Worm (Caenorhabditis elegans) whole organism, L4 larva: ENCODE measurements around the gene B0410.3.

Experiments used
- D1046.2 ChIP-seq: fragments of 200-800 bp; sonication (Bioruptor generic); IDR thresholded peaks from 2 replicates; pipeline ENCODE4 v1.3.6; 2022; ENCODE audit warnings: missing genetic modification characterization, missing compliant biosample characterization
- F10B5.3 ChIP-seq: sonication (generic microtip); optimal IDR thresholded peaks from 2 replicates; lab custom pipeline; 2016; ENCODE audit warnings: mild to moderate bottlenecking, missing genetic modification characterization, missing compliant biosample characterization
- F26F4.8 ChIP-seq: fragments of 200-800 bp; sonication (Bioruptor generic); conservative IDR thresholded peaks from 2 replicates; pipeline ENCODE4 v1.3.6; 2022; ENCODE audit warnings: missing genetic modification characterization, missing compliant biosample characterization
- F44E2.7 ChIP-seq: fragments of 200-800 bp; sonication (Bioruptor generic); IDR thresholded peaks from 2 replicates; pipeline ENCODE4 v2.1.2; 2022; ENCODE audit warnings: missing genetic modification characterization, missing compliant biosample characterization
- T20F7.1 ChIP-seq: fragments of 200-800 bp; sonication (Bioruptor generic); optimal IDR thresholded peaks from 2 replicates; lab custom pipeline; 2018; ENCODE audit warnings: mild to moderate bottlenecking, missing genetic modification characterization, missing compliant biosample characterization
- T26A8.4 ChIP-seq: fragments of 200-800 bp; sonication (Bioruptor generic); IDR thresholded peaks from 2 replicates; pipeline ENCODE4 v1.3.6; 2022; ENCODE audit warnings: missing genetic modification characterization, missing compliant biosample characterization
- Y105C5A.15 ChIP-seq: fragments of 200-800 bp; sonication (Bioruptor generic); IDR thresholded peaks from 2 replicates; pipeline ENCODE4 v1.3.6; 2022; ENCODE audit warnings: missing genetic modification characterization, missing compliant biosample characterization
- Y48G9A.11 ChIP-seq: fragments of 200-800 bp; sonication (Bioruptor generic); IDR thresholded peaks from 2 replicates; pipeline ENCODE4 v1.3.6; 2022; ENCODE audit warnings: missing genetic modification reagents, missing genetic modification characterization, missing compliant biosample characterization
- ama-1 ChIP-seq: fragments of 150-350 bp; optimal IDR thresholded peaks from 2 replicates; lab custom pipeline; 2014; ENCODE audit warnings: inconsistent platforms, mixed read lengths
- attf-4 ChIP-seq: sonication (generic microtip); optimal IDR thresholded peaks from 3 replicates; lab custom pipeline; 2017; ENCODE audit warnings: missing biosample characterization, missing genetic modification characterization
- ceh-20 ChIP-seq: fragments of 200-800 bp; sonication (Bioruptor generic); IDR thresholded peaks from 2 replicates; pipeline ENCODE4 v1.3.6; 2022; ENCODE audit warnings: missing genetic modification reagents, missing genetic modification characterization, missing compliant biosample characterization
- ceh-32 ChIP-seq: sonication (generic microtip); optimal IDR thresholded peaks from 2 replicates; lab custom pipeline; 2016; ENCODE audit warnings: mild to moderate bottlenecking, missing genetic modification characterization, missing compliant biosample characterization; ENCODE audit not compliant: poor library complexity
- ceh-44 ChIP-seq: fragments of 200-800 bp; sonication (Bioruptor generic); IDR thresholded peaks from 2 replicates; pipeline ENCODE4 v1.3.6; 2022; ENCODE audit warnings: missing genetic modification reagents, missing genetic modification characterization, missing compliant biosample characterization
- cey-2 ChIP-seq: sonication (generic microtip); optimal IDR thresholded peaks from 3 replicates; lab custom pipeline; 2017; ENCODE audit warnings: missing genetic modification characterization, mild to moderate bottlenecking, missing compliant biosample characterization, antibody characterized with exemption, borderline replicate concordance; ENCODE audit not compliant: insufficient read depth
- daf-16 ChIP-seq, 3 experiments: sonication (generic microtip); optimal IDR thresholded peaks; 2 replicates each; lab custom pipeline; 2016 to 2017; ENCODE audit warnings: missing genetic modification characterization in 3 of 3, missing genetic modification reagents in 3 of 3, mild to moderate bottlenecking in 2 of 3, missing compliant biosample characterization in 2 of 3, missing biosample characterization in 1 of 3, moderate library complexity in 1 of 3
- dmd-6 ChIP-seq: fragments of 200-800 bp; sonication (Bioruptor generic); IDR thresholded peaks from 2 replicates; pipeline ENCODE4 v1.3.6; 2022; ENCODE audit warnings: missing genetic modification reagents, missing genetic modification characterization, missing compliant biosample characterization
- dmd-8 ChIP-seq: fragments of 200-800 bp; sonication (Bioruptor generic); IDR thresholded peaks from 2 replicates; pipeline ENCODE4 v1.3.6; 2022; ENCODE audit warnings: missing genetic modification characterization, missing compliant biosample characterization
- dmd-9 ChIP-seq: fragments of 200-800 bp; sonication (Bioruptor generic); IDR thresholded peaks from 2 replicates; pipeline ENCODE4 v1.3.6; 2022; ENCODE audit warnings: missing genetic modification reagents, missing genetic modification characterization, missing compliant biosample characterization
- dpl-1 ChIP-seq: fragments of 150-350 bp; optimal IDR thresholded peaks from 2 replicates; lab custom pipeline; 2014; ENCODE audit warnings: missing biosample characterization, missing genetic modification reagents, missing genetic modification characterization
- duxl-1 ChIP-seq: sonication (generic microtip); optimal IDR thresholded peaks from 2 replicates; lab custom pipeline; 2016; ENCODE audit warnings: mild to moderate bottlenecking, missing genetic modification characterization, moderate library complexity, missing compliant biosample characterization; ENCODE audit not compliant: poor library complexity
- dve-1 ChIP-seq: sonication (generic microtip); optimal IDR thresholded peaks from 2 replicates; lab custom pipeline; 2017; ENCODE audit warnings: antibody characterized with exemption, mild to moderate bottlenecking, missing genetic modification characterization, missing compliant biosample characterization; ENCODE audit not compliant: insufficient read depth
- egl-43 ChIP-seq: fragments of 200-800 bp; sonication (Bioruptor generic); IDR thresholded peaks from 2 replicates; pipeline ENCODE4 v1.3.6; 2022; ENCODE audit warnings: missing genetic modification reagents, missing genetic modification characterization, missing compliant biosample characterization
- fos-1 ChIP-seq: fragments of 150-350 bp; optimal IDR thresholded peaks from 2 replicates; lab custom pipeline; 2014; ENCODE audit warnings: missing biosample characterization, missing genetic modification characterization
- hif-1 ChIP-seq, 2 experiments: sonication (generic microtip); optimal IDR thresholded peaks; 2 replicates each; lab custom pipeline; 2016 to 2017; ENCODE audit warnings: missing compliant biosample characterization in 2 of 2, missing genetic modification characterization in 2 of 2, missing genetic modification reagents in 2 of 2, missing genotype in 2 of 2, mild to moderate bottlenecking in 1 of 2
- hmg-1.1 ChIP-seq: fragments of 200-800 bp; sonication (Bioruptor generic); IDR thresholded peaks from 2 replicates; pipeline ENCODE4 v1.3.6; 2022; ENCODE audit warnings: missing genetic modification reagents, missing genetic modification characterization, missing compliant biosample characterization
- lim-7 ChIP-seq: fragments of 200-800 bp; sonication (Bioruptor generic); IDR thresholded peaks from 2 replicates; pipeline ENCODE4 v1.3.6; 2022; ENCODE audit warnings: missing genetic modification characterization, missing compliant biosample characterization
- lin-13 ChIP-seq: fragments of 150-350 bp; optimal IDR thresholded peaks from 2 replicates; lab custom pipeline; 2014; ENCODE audit warnings: missing biosample characterization, missing genetic modification reagents, missing genetic modification characterization
- lsy-2 ChIP-seq, 2 experiments: fragments of 150-350 bp in 1 of 2; sonication (generic microtip) in 1 of 2; optimal IDR thresholded peaks; 2 replicates each; lab custom pipeline; 2014 to 2017; ENCODE audit warnings: missing biosample characterization in 2 of 2, missing genetic modification characterization in 2 of 2
- madf-5 ChIP-seq, 2 experiments: fragments of 200-800 bp; sonication (Bioruptor generic); IDR thresholded peaks; 2 replicates each; pipeline ENCODE4 v1.3.6; 2022; ENCODE audit warnings: missing compliant biosample characterization in 2 of 2, missing genetic modification characterization in 2 of 2
- mdt-29 ChIP-seq: fragments of 200-800 bp; sonication (Bioruptor generic); IDR thresholded peaks from 2 replicates; pipeline ENCODE4 v1.3.6; 2022; ENCODE audit warnings: missing genetic modification reagents, missing genetic modification characterization, missing compliant biosample characterization
- mep-1 ChIP-seq: fragments of 150-350 bp; sonication (generic microtip); optimal IDR thresholded peaks from 3 replicates; lab custom pipeline; 2014; ENCODE audit warnings: missing biosample characterization, missing genetic modification characterization
- nhr-237 ChIP-seq: sonication (generic microtip); optimal IDR thresholded peaks from 2 replicates; lab custom pipeline; 2017; ENCODE audit warnings: missing biosample characterization, missing genetic modification characterization
- nhr-25 ChIP-seq: sonication (generic microtip); optimal IDR thresholded peaks from 2 replicates; lab custom pipeline; 2017; ENCODE audit warnings: missing genetic modification characterization, mild to moderate bottlenecking, missing compliant biosample characterization, antibody characterized with exemption, moderate library complexity, borderline replicate concordance; ENCODE audit not compliant: insufficient read depth
- nhr-48 ChIP-seq: sonication (generic microtip); optimal IDR thresholded peaks from 2 replicates; lab custom pipeline; 2016; ENCODE audit warnings: mild to moderate bottlenecking, missing genetic modification characterization, missing compliant biosample characterization
- nhr-6 ChIP-seq: fragments of 150-350 bp; optimal IDR thresholded peaks from 2 replicates; lab custom pipeline; 2014; ENCODE audit warnings: missing biosample characterization, missing genetic modification characterization
- nhr-77 ChIP-seq: fragments of 150-350 bp; optimal IDR thresholded peaks from 2 replicates; lab custom pipeline; 2014; ENCODE audit warnings: missing biosample characterization, missing genetic modification characterization
- pha-4 ChIP-seq, 2 experiments: fragments of 150-350 bp in 1 of 2; fragments of 200-800 bp in 1 of 2; sonication (Bioruptor generic) in 1 of 2; IDR thresholded peaks in 1 of 2; optimal IDR thresholded peaks in 1 of 2; 2 replicates each; pipeline versions ENCODE4 v1.3.6 to Lab custom; 2014 to 2022; ENCODE audit warnings: missing genetic modification characterization in 2 of 2, missing genetic modification reagents in 2 of 2, missing biosample characterization in 1 of 2, missing compliant biosample characterization in 1 of 2
- rbr-2 ChIP-seq: sonication (generic microtip); optimal IDR thresholded peaks from 2 replicates; lab custom pipeline; 2016; ENCODE audit warnings: missing genotype, missing genetic modification characterization, missing compliant biosample characterization
- saeg-2 ChIP-seq: fragments of 200-800 bp; sonication (Bioruptor generic); IDR thresholded peaks from 2 replicates; pipeline ENCODE4 v1.3.6; 2022; ENCODE audit warnings: missing genetic modification reagents, missing genetic modification characterization, missing compliant biosample characterization
- skn-1 ChIP-seq: fragments of 150-350 bp; optimal IDR thresholded peaks from 2 replicates; lab custom pipeline; 2014; ENCODE audit warnings: missing biosample characterization, missing genetic modification characterization
- spr-1 ChIP-seq: sonication (generic microtip); optimal IDR thresholded peaks from 2 replicates; lab custom pipeline; 2016; ENCODE audit warnings: mild to moderate bottlenecking, missing genetic modification characterization, missing compliant biosample characterization
- tag-97 ChIP-seq: fragments of 200-800 bp; sonication (Bioruptor generic); IDR thresholded peaks from 2 replicates; pipeline ENCODE4 v1.3.6; 2022; ENCODE audit warnings: missing genetic modification characterization, missing compliant biosample characterization
- unc-39 ChIP-seq: sonication (generic microtip); optimal IDR thresholded peaks from 2 replicates; lab custom pipeline; 2017; ENCODE audit warnings: missing biosample characterization, missing genetic modification characterization
- unc-62 ChIP-seq, 3 experiments: fragments of 150-350 bp in 1 of 3; sonication (generic microtip); optimal IDR thresholded peaks in 2 of 3; peaks in 1 of 3; 1 replicate in 1 of 3; 2 replicates in 2 of 3; lab custom pipeline; 2014 to 2017; ENCODE audit warnings: missing biosample characterization in 3 of 3, missing genetic modification characterization in 3 of 3, missing genetic modification reagents in 3 of 3, missing genotype in 1 of 3
- vab-7 ChIP-seq: fragments of 200-800 bp; sonication (Bioruptor generic); IDR thresholded peaks from 2 replicates; pipeline ENCODE4 v1.3.6; 2022; ENCODE audit warnings: missing genetic modification reagents, missing genetic modification characterization, missing compliant biosample characterization
- zag-1 ChIP-seq: fragments of 150-350 bp; optimal IDR thresholded peaks from 2 replicates; lab custom pipeline; 2014; ENCODE audit warnings: missing biosample characterization, missing genetic modification characterization
- zip-11 ChIP-seq: fragments of 200-800 bp; sonication (Bioruptor generic); IDR thresholded peaks from 2 replicates; pipeline ENCODE4 v1.3.6; 2022; ENCODE audit warnings: missing genetic modification characterization, missing compliant biosample characterization
- zip-2 ChIP-seq: fragments of 150-350 bp; optimal IDR thresholded peaks from 2 replicates; lab custom pipeline; 2014; ENCODE audit warnings: missing biosample characterization, missing genetic modification characterization
- ztf-11 ChIP-seq: fragments of 150-350 bp; optimal IDR thresholded peaks from 2 replicates; lab custom pipeline; 2014; ENCODE audit warnings: missing biosample characterization, missing genetic modification characterization

B0410.3 gene

ce11 chrX:2852388-2852908, 38.8 kb downstream of the B0410.3 start, which contains the start of gene kin-29 (continued):
- peak; percentile 8 for TF ChIP-seq nhr-237
- TF ChIP-seq nhr-6 (tag; lab: Kevin White, UChicago): no peak
- no peak for TF ChIP-seq D1046.2 (GFP tag; lab: Robert Waterston, UW)
- TF ChIP-seq daf-16 (GFP tag; optimal IDR thresholded peaks at IDR 0.05; lab: Kevin White, UChicago): peak; percentile 68 to 79
- TF ChIP-seq daf-16 (tag; optimal IDR thresholded peaks at IDR 0.05; lab: Kevin White, UChicago): peak; percentile 79
- peak; percentile 80 for TF ChIP-seq nhr-48 (tag; lab: Kevin White, UChicago)
- peak; percentile 39 for TF ChIP-seq dpl-1
- peak; percentile 72 for TF ChIP-seq pha-4 (GFP tag; IDR thresholded peaks at IDR 0.05; lab: Robert Waterston, UW)
- TF ChIP-seq pha-4 (tag; optimal IDR thresholded peaks at IDR 0.05; lab: Kevin White, UChicago): no peak
- TF ChIP-seq T20F7.1 (GFP tag; lab: Kevin White, UChicago): peak; percentile 57
- no peak for TF ChIP-seq fos-1 (tag; lab: Kevin White, UChicago)
- no peak for TF ChIP-seq zip-11 (GFP tag; lab: Robert Waterston, UW)
- TF ChIP-seq duxl-1 (tag; lab: Kevin White, UChicago): peak; percentile 53
- peak; percentile 82 for TF ChIP-seq egl-43
- peak; percentile 46 for TF ChIP-seq F10B5.3 (tag; lab: Kevin White, UChicago)
- TF ChIP-seq Y105C5A.15: no peak
- peak; percentile 56 for TF ChIP-seq lin-13 (GFP tag; lab: Kevin White, UChicago)
- peak in 1 of 2 experiments; percentile 99 for TF ChIP-seq unc-62 (GFP tag; optimal IDR thresholded peaks at IDR 0.05 in 1 of 2; lab: Kevin White, UChicago)
- no peak for TF ChIP-seq unc-62 (tag; optimal IDR thresholded peaks at IDR 0.05; lab: Kevin White, UChicago)
- peak; percentile 62; the same call in 1 of the 2 replicates for TF ChIP-seq dmd-9 (GFP tag; lab: Robert Waterston, UW)
- TF ChIP-seq madf-5 (GFP tag; IDR thresholded peaks at IDR 0.05; lab: Robert Waterston, UW): no peak
- TF ChIP-seq skn-1 (tag; lab: Kevin White, UChicago): no peak
- no peak for TF ChIP-seq attf-4 (tag; lab: Kevin White, UChicago)
- TF ChIP-seq zip-2: peak; percentile 44
- TF ChIP-seq nhr-25 (tag; lab: Kevin White, UChicago): peak; percentile 87
- no peak for TF ChIP-seq F26F4.8 (GFP tag; lab: Robert Waterston, UW)
- TF ChIP-seq dve-1 (tag; lab: Kevin White, UChicago): peak; percentile 93
- peak; percentile 45 to 90 for TF ChIP-seq hif-1 (tag; optimal IDR thresholded peaks at IDR 0.05; lab: Kevin White, UChicago)
- peak; percentile 46 for TF ChIP-seq ceh-32
- TF ChIP-seq mep-1: peak; percentile 92
- TF ChIP-seq hmg-1.1 (GFP tag; lab: Robert Waterston, UW): peak; percentile 95
- peak; percentile 53 to 59 for TF ChIP-seq lsy-2 (tag; optimal IDR thresholded peaks at IDR 0.05; lab: Kevin White, UChicago)
- peak; percentile 23 for TF ChIP-seq ama-1 (lab: Kevin White, UChicago)
- TF ChIP-seq ceh-44: no peak
- no peak for TF ChIP-seq F44E2.7
- no peak for TF ChIP-seq Y48G9A.11 (GFP tag; lab: Robert Waterston, UW)
- TF ChIP-seq saeg-2 (GFP tag; lab: Robert Waterston, UW): 0 out of 2 replicates have a peak, but pooled peaks have one; percentile 40
- peak; percentile 74 for TF ChIP-seq dmd-6 (GFP tag; lab: Robert Waterston, UW)
- TF ChIP-seq dmd-8 (GFP tag; lab: Robert Waterston, UW): no peak
- peak; percentile 82 for TF ChIP-seq T26A8.4 (GFP tag; lab: Robert Waterston, UW)
- 0 out of 2 replicates have a peak, but pooled peaks have one; percentile 48 for TF ChIP-seq ceh-20
- TF ChIP-seq zag-1 (tag; lab: Kevin White, UChicago): no peak
- TF ChIP-seq vab-7 (GFP tag; lab: Robert Waterston, UW): peak; percentile 54; the same call in 1 of the 2 replicates
- peak; percentile 67 for TF ChIP-seq nhr-77 (tag; lab: Kevin White, UChicago)
- no peak for TF ChIP-seq mdt-29 (GFP tag; lab: Robert Waterston, UW)
- no peak for TF ChIP-seq tag-97 (GFP tag; lab: Robert Waterston, UW)
- TF ChIP-seq spr-1 (tag; lab: Kevin White, UChicago): peak; percentile 80
- peak; percentile 95 for TF ChIP-seq rbr-2
- TF ChIP-seq lim-7 (GFP tag; lab: Robert Waterston, UW): no peak
- TF ChIP-seq cey-2: no peak
- no peak for TF ChIP-seq ztf-11 (tag; lab: Kevin White, UChicago)
- TF ChIP-seq unc-39 (tag; lab: Kevin White, UChicago): no peak
